Worm (Caenorhabditis elegans) whole organism, L2 larva: Measurements from ENCODE around the gene ifet-1.
A peak's percentile ranks its signal among the peaks of the same experiment; 100 is the strongest.

Source experiments
- ama-1 ChIP-seq: fragments of 150-350 bp; optimal IDR thresholded peaks from 2 replicates; lab custom pipeline; 2018; ENCODE audit warnings: inconsistent platforms
- blmp-1 ChIP-seq: sonication (generic microtip); optimal IDR thresholded peaks from 2 replicates; lab custom pipeline; 2017; ENCODE audit warnings: missing genetic modification characterization, mild to moderate bottlenecking, missing compliant biosample characterization, antibody characterized with exemption, moderate library complexity; ENCODE audit not compliant: insufficient read depth
- nhr-12 ChIP-seq: fragments of 150-350 bp; optimal IDR thresholded peaks from 2 replicates; lab custom pipeline; 2014; ENCODE audit warnings: missing biosample characterization, missing genetic modification characterization
- nhr-77 ChIP-seq: fragments of 150-350 bp; optimal IDR thresholded peaks from 2 replicates; lab custom pipeline; 2014; ENCODE audit warnings: missing biosample characterization, missing genetic modification characterization

ce11 chrIII:4495250-4495649 is 20.3 kb upstream of the ifet-1 start:
- TF ChIP-seq blmp-1 (tag; lab: Kevin White, UChicago) (peak; percentile 49), nhr-12 (tag; lab: Kevin White, UChicago) (no peak), ama-1 (lab: Kevin White, UChicago) (no peak), nhr-77 (tag; lab: Kevin White, UChicago) (no peak)
